Fruit fly (Drosophila melanogaster): Measurements from ENCODE around the gene CG18789.

CG18789 gene

dm6 chr2L:11976955-11977354 lies 18.3 kb downstream of the CG18789 start:
- TF ChIP-seq ey (GFP tag; optimal IDR thresholded peaks at IDR 0.05) (no peak), rgr (GFP tag; optimal IDR thresholded peaks at IDR 0.05) (no peak), Dif (GFP tag; optimal IDR thresholded peaks at IDR 0.05; ENCODE audit: partially characterized antibody) (no peak), Dfd (GFP tag; optimal IDR thresholded peaks at IDR 0.05) (no peak), N (GFP tag; optimal IDR thresholded peaks at IDR 0.05) (no peak), lola (GFP tag; optimal IDR thresholded peaks at IDR 0.05) (no peak), CG32264 (GFP tag; optimal IDR thresholded peaks at IDR 0.05) (no peak), tai (GFP tag; optimal IDR thresholded peaks at IDR 0.05) (no peak), fru (GFP tag; optimal IDR thresholded peaks at IDR 0.05) (no peak), Jra (GFP tag; optimal IDR thresholded peaks at IDR 0.05) (no peak), sv (GFP tag; optimal IDR thresholded peaks at IDR 0.05) (no peak), Rel (GFP tag; optimal IDR thresholded peaks at IDR 0.05) (no peak), Rel (tag; optimal IDR thresholded peaks at IDR 0.05) (no peak), Sp1 (GFP tag; optimal IDR thresholded peaks at IDR 0.05) (no peak), HLH106 (tag; optimal IDR thresholded peaks at IDR 0.05) (no peak)

dm6 chr2L:11973145-11973738 lies 22.0 kb downstream of the CG18789 start:
- no peak for TF ChIP-seq dl (GFP tag; optimal IDR thresholded peaks at IDR 0.05; ENCODE audit: insufficient read depth in 1 of 2, partially characterized antibody in 2 of 2)
- no peak for TF ChIP-seq Rel (GFP tag; optimal IDR thresholded peaks at IDR 0.05)
- no peak for TF ChIP-seq Rel (tag; optimal IDR thresholded peaks at IDR 0.05)
- TF ChIP-seq ey (GFP tag; optimal IDR thresholded peaks at IDR 0.05): no peak
- TF ChIP-seq brk (GFP tag; optimal IDR thresholded peaks at IDR 0.05): no peak
- no peak for TF ChIP-seq HLH106 (tag; optimal IDR thresholded peaks at IDR 0.05)
- TF ChIP-seq usp (GFP tag; optimal IDR thresholded peaks at IDR 0.05): no peak
- no peak for TF ChIP-seq Vsx2 (GFP tag; optimal IDR thresholded peaks at IDR 0.05; ENCODE audit: partially characterized antibody)
- no peak for TF ChIP-seq jim (GFP tag; optimal IDR thresholded peaks at IDR 0.05)
- TF ChIP-seq dsf (GFP tag; optimal IDR thresholded peaks at IDR 0.05; ENCODE audit: borderline replicate concordance): no peak
- no peak for TF ChIP-seq sv (GFP tag; optimal IDR thresholded peaks at IDR 0.05)
- TF ChIP-seq Abd-B (GFP tag; optimal IDR thresholded peaks at IDR 0.05): no peak
- TF ChIP-seq Hnf4 (GFP tag; optimal IDR thresholded peaks at IDR 0.05): no peak
- no peak for TF ChIP-seq OdsH (GFP tag; optimal IDR thresholded peaks at IDR 0.05)
- TF ChIP-seq Myc (optimal IDR thresholded peaks at IDR 0.05): no peak
- no peak for TF ChIP-seq CrebA (GFP tag; optimal IDR thresholded peaks at IDR 0.05; ENCODE audit: borderline replicate concordance)
- no peak for TF ChIP-seq foxo (GFP tag; optimal IDR thresholded peaks at IDR 0.05)
- no peak for TF ChIP-seq dmrt93B (GFP tag; optimal IDR thresholded peaks at IDR 0.05)

- TF ChIP-seq N (GFP tag; optimal IDR thresholded peaks at IDR 0.05): no peak
- TF ChIP-seq h (GFP tag; optimal IDR thresholded peaks at IDR 0.05): peak; percentile 75
- TF ChIP-seq woc (GFP tag; optimal IDR thresholded peaks at IDR 0.05): no peak
- TF ChIP-seq psq (GFP tag; optimal IDR thresholded peaks at IDR 0.05): peak; percentile 7
- no peak for TF ChIP-seq dsf (GFP tag; optimal IDR thresholded peaks at IDR 0.05; ENCODE audit: borderline replicate concordance)
- TF ChIP-seq usp (GFP tag; optimal IDR thresholded peaks at IDR 0.05): no peak
- no peak for TF ChIP-seq brk (GFP tag; optimal IDR thresholded peaks at IDR 0.05)
- TF ChIP-seq jim (GFP tag; optimal IDR thresholded peaks at IDR 0.05): peak; percentile 59
- no peak for TF ChIP-seq CrebA (GFP tag; optimal IDR thresholded peaks at IDR 0.05; ENCODE audit: borderline replicate concordance)
- no peak for TF ChIP-seq Mio (GFP tag; optimal IDR thresholded peaks at IDR 0.05)
- TF ChIP-seq CG9705 (GFP tag; optimal IDR thresholded peaks at IDR 0.05): no peak
- no peak for TF ChIP-seq lola (GFP tag; optimal IDR thresholded peaks at IDR 0.05)
- TF ChIP-seq Hr78 (GFP tag; optimal IDR thresholded peaks at IDR 0.05): no peak
- TF ChIP-seq dl (GFP tag; optimal IDR thresholded peaks at IDR 0.05; ENCODE audit: insufficient read depth in 1 of 2, partially characterized antibody in 2 of 2): peak; percentile 56 to 82
- TF ChIP-seq pan (optimal IDR thresholded peaks at IDR 0.05): no peak
- no peak for TF ChIP-seq GATAd (GFP tag; optimal IDR thresholded peaks at IDR 0.05)
- no peak for TF ChIP-seq dmrt93B (GFP tag; optimal IDR thresholded peaks at IDR 0.05)
- TF ChIP-seq Jra (GFP tag; optimal IDR thresholded peaks at IDR 0.05): peak; percentile 46
- TF ChIP-seq sage (GFP tag; optimal IDR thresholded peaks at IDR 0.05): no peak
- TF ChIP-seq Sp1 (GFP tag; optimal IDR thresholded peaks at IDR 0.05): peak; percentile 46
- peak; percentile 24 for TF ChIP-seq HLH106 (tag; optimal IDR thresholded peaks at IDR 0.05)
- no peak for TF ChIP-seq Rel (GFP tag; optimal IDR thresholded peaks at IDR 0.05)
- TF ChIP-seq Rel (tag; optimal IDR thresholded peaks at IDR 0.05): peak; percentile 69
- TF ChIP-seq br (GFP tag; optimal IDR thresholded peaks at IDR 0.05): peak; percentile 44
- peak; percentile 50 for TF ChIP-seq rgr (GFP tag; optimal IDR thresholded peaks at IDR 0.05)
- TF ChIP-seq foxo (GFP tag; optimal IDR thresholded peaks at IDR 0.05): peak in 1 of 2 experiments; percentile 34
- peak; percentile 24 for TF ChIP-seq CG32264 (GFP tag; optimal IDR thresholded peaks at IDR 0.05)
- no peak for TF ChIP-seq ey (GFP tag; optimal IDR thresholded peaks at IDR 0.05)
- no peak for TF ChIP-seq Dfd (GFP tag; optimal IDR thresholded peaks at IDR 0.05)
- TF ChIP-seq Hnf4 (GFP tag; optimal IDR thresholded peaks at IDR 0.05): no peak
- TF ChIP-seq Vsx2 (GFP tag; optimal IDR thresholded peaks at IDR 0.05; ENCODE audit: partially characterized antibody): peak; percentile 81
- TF ChIP-seq Dif (GFP tag; optimal IDR thresholded peaks at IDR 0.05; ENCODE audit: partially characterized antibody): peak; percentile 84
- no peak for TF ChIP-seq sv (GFP tag; optimal IDR thresholded peaks at IDR 0.05)
- TF ChIP-seq fru (GFP tag; optimal IDR thresholded peaks at IDR 0.05): peak; percentile 51
- TF ChIP-seq Abd-B (GFP tag; optimal IDR thresholded peaks at IDR 0.05): no peak
- peak; percentile 20 for TF ChIP-seq OdsH (GFP tag; optimal IDR thresholded peaks at IDR 0.05)
- peak; percentile 83 for TF ChIP-seq Hr83 (GFP tag; optimal IDR thresholded peaks at IDR 0.05; ENCODE audit: poor library complexity, severe bottlenecking)
- no peak for TF ChIP-seq tai (GFP tag; optimal IDR thresholded peaks at IDR 0.05)
- TF ChIP-seq Myc (optimal IDR thresholded peaks at IDR 0.05): no peak
Observed at dm6 chr2L:11970853-11971397, 24.3 kb downstream of the CG18789 start.

Measured in whole organism, wandering third instar larva.